Fruit fly (Drosophila melanogaster) whole organism, embryonic: Measurements from ENCODE around the gene Lsp1alpha.

Experiments used
- CG10321 ChIP-seq: fragments of 200-800 bp; sonication (Bioruptor generic); IDR thresholded peaks from 2 replicates; pipeline ENCODE4 v1.3.6; 2022; ENCODE audit warnings: missing biosample characterization, missing genetic modification characterization
- CG11504 ChIP-seq: fragments of 200-800 bp; sonication (Bioruptor generic); optimal IDR thresholded peaks from 3 replicates; lab custom pipeline; 2019; ENCODE audit warnings: missing biosample characterization, mild to moderate bottlenecking, missing genetic modification characterization, moderate library complexity
- CG11723 ChIP-seq: fragments of 200-800 bp; sonication (Bioruptor generic); optimal IDR thresholded peaks from 2 replicates; lab custom pipeline; 2017; ENCODE audit warnings: missing biosample characterization, mild to moderate bottlenecking, missing genetic modification characterization
- CG12155 ChIP-seq: fragments of 200-800 bp; sonication (Bioruptor generic); optimal IDR thresholded peaks from 3 replicates; lab custom pipeline; 2016; ENCODE audit warnings: missing biosample characterization, missing genetic modification characterization
- CG13424 ChIP-seq: fragments of 200-800 bp; sonication (Bioruptor generic); optimal IDR thresholded peaks from 2 replicates; lab custom pipeline; 2019; ENCODE audit warnings: missing biosample characterization, mild to moderate bottlenecking, missing genetic modification characterization, moderate library complexity
- CG13894 ChIP-seq: fragments of 200-800 bp; sonication (Bioruptor generic); optimal IDR thresholded peaks from 3 replicates; lab custom pipeline; 2018; ENCODE audit warnings: missing biosample characterization, mild to moderate bottlenecking, missing genetic modification characterization, moderate library complexity
- CG14860 ChIP-seq: fragments of 200-800 bp; sonication (Bioruptor generic); IDR thresholded peaks from 3 replicates; pipeline ENCODE4 v1.3.6; 2022; ENCODE audit warnings: missing biosample characterization, missing genetic modification characterization; ENCODE audit not compliant: partially characterized antibody
- CG1647 ChIP-seq: fragments of 200-800 bp; sonication (Bioruptor generic); optimal IDR thresholded peaks from 3 replicates; lab custom pipeline; 2016; ENCODE audit warnings: missing biosample characterization, missing genetic modification characterization
- CG17361 ChIP-seq: fragments of 200-800 bp; sonication (Bioruptor generic); IDR thresholded peaks from 3 replicates; pipeline ENCODE4 v1.3.6; 2022; ENCODE audit warnings: missing biosample characterization, missing genetic modification characterization
- CG17829 ChIP-seq: fragments of 200-800 bp; optimal IDR thresholded peaks from 2 replicates; lab custom pipeline; 2019; ENCODE audit warnings: missing biosample characterization, mild to moderate bottlenecking, missing genetic modification characterization, moderate library complexity
- CG1832 ChIP-seq: fragments of 200-800 bp; sonication (Bioruptor generic); optimal IDR thresholded peaks from 2 replicates; lab custom pipeline; 2017; ENCODE audit warnings: missing biosample characterization, mild to moderate bottlenecking, missing genetic modification characterization, inconsistent platforms
- CG2120 ChIP-seq: fragments of 200-800 bp; sonication (Bioruptor generic); optimal IDR thresholded peaks from 3 replicates; lab custom pipeline; 2016; ENCODE audit warnings: missing biosample characterization, missing genetic modification characterization
- CG3407 ChIP-seq: fragments of 200-800 bp; sonication (Bioruptor generic); optimal IDR thresholded peaks from 2 replicates; lab custom pipeline; 2018; ENCODE audit warnings: missing biosample characterization, mild to moderate bottlenecking, missing genetic modification characterization
- CG43689 ChIP-seq: fragments of 200-800 bp; sonication (Bioruptor generic); IDR thresholded peaks from 2 replicates; pipeline ENCODE4 v1.3.6; 2022; ENCODE audit warnings: missing biosample characterization, missing genetic modification characterization
- CG4820 ChIP-seq: fragments of 200-800 bp; sonication (Bioruptor generic); optimal IDR thresholded peaks from 3 replicates; lab custom pipeline; 2016; ENCODE audit warnings: missing biosample characterization, missing genetic modification characterization
- CG8388 ChIP-seq: fragments of 200-800 bp; sonication (Bioruptor generic); optimal IDR thresholded peaks from 2 replicates; lab custom pipeline; 2019; ENCODE audit warnings: missing biosample characterization, mild to moderate bottlenecking, missing genetic modification characterization, moderate library complexity
- CG8478 ChIP-seq: fragments of >200 bp; optimal IDR thresholded peaks from 2 replicates; lab custom pipeline; 2018
- CG9215 ChIP-seq: fragments of 200-800 bp; sonication (Bioruptor generic); IDR thresholded peaks from 2 replicates; pipeline ENCODE4 v1.3.6; 2022; ENCODE audit warnings: missing biosample characterization, missing genetic modification characterization
- Drgx ChIP-seq: fragments of 200-800 bp; sonication (Bioruptor generic); IDR thresholded peaks from 2 replicates; pipeline ENCODE4 v1.3.6; 2022; ENCODE audit warnings: missing biosample characterization, missing genetic modification characterization
- E2f2 ChIP-seq: fragments of 200-800 bp; sonication (Bioruptor generic); IDR thresholded peaks from 2 replicates; pipeline ENCODE4 v1.3.6; 2022; ENCODE audit warnings: missing biosample characterization, missing genetic modification characterization
- Eip74EF ChIP-seq, 2 experiments: fragments of 200-800 bp in 1 of 2; fragments of >200 bp in 1 of 2; sonication (Bioruptor generic) in 1 of 2; optimal IDR thresholded peaks; 2 replicates each; lab custom pipeline; 2017 to 2019; ENCODE audit warnings: missing biosample characterization in 2 of 2, missing genetic modification characterization in 2 of 2, mild to moderate bottlenecking in 1 of 2, moderate library complexity in 1 of 2
- Fer1 ChIP-seq: fragments of 200-800 bp; sonication (Bioruptor generic); optimal IDR thresholded peaks from 2 replicates; lab custom pipeline; 2017; ENCODE audit warnings: missing biosample characterization, mild to moderate bottlenecking, missing genetic modification characterization
- Hand ChIP-seq: fragments of 200-800 bp; sonication (Bioruptor generic); optimal IDR thresholded peaks from 2 replicates; lab custom pipeline; 2017; ENCODE audit warnings: mild to moderate bottlenecking, missing biosample characterization, missing genetic modification reagents, missing genetic modification characterization
- Hmr ChIP-seq: fragments of 200-800 bp; sonication (Bioruptor generic); optimal IDR thresholded peaks from 3 replicates; lab custom pipeline; 2017; ENCODE audit warnings: mild to moderate bottlenecking, missing biosample characterization, missing genetic modification reagents, missing genetic modification characterization
- MESR4 ChIP-seq: fragments of 200-800 bp; sonication (Bioruptor generic); optimal IDR thresholded peaks from 2 replicates; lab custom pipeline; 2018; ENCODE audit warnings: missing biosample characterization, mild to moderate bottlenecking, missing genetic modification characterization, moderate library complexity
- Myb ChIP-seq: fragments of 200-800 bp; sonication (Bioruptor generic); optimal IDR thresholded peaks from 2 replicates; lab custom pipeline; 2016; ENCODE audit warnings: missing biosample characterization, missing genetic modification characterization
- NfI ChIP-seq: fragments of 200-800 bp; sonication (Bioruptor generic); optimal IDR thresholded peaks from 3 replicates; lab custom pipeline; 2018; ENCODE audit warnings: missing biosample characterization, mild to moderate bottlenecking, missing genetic modification characterization, moderate library complexity
- Six4 ChIP-seq: fragments of 200-800 bp; sonication (Bioruptor generic); optimal IDR thresholded peaks from 2 replicates; lab custom pipeline; 2016; ENCODE audit warnings: missing biosample characterization, missing genetic modification characterization
- Spps ChIP-seq: fragments of 200-800 bp; sonication (Bioruptor generic); optimal IDR thresholded peaks from 2 replicates; lab custom pipeline; 2018; ENCODE audit warnings: missing biosample characterization, mild to moderate bottlenecking, missing genetic modification characterization
- Tbp ChIP-seq: fragments of >200 bp; optimal IDR thresholded peaks from 2 replicates; lab custom pipeline; 2018; ENCODE audit warnings: missing biosample characterization, missing genetic modification characterization
- Xbp1 ChIP-seq: fragments of 200-800 bp; sonication (Bioruptor generic); optimal IDR thresholded peaks from 3 replicates; lab custom pipeline; 2016; ENCODE audit warnings: missing biosample characterization, mild to moderate bottlenecking, missing genetic modification characterization
- abd-A ChIP-seq: fragments of 200-800 bp; sonication (Bioruptor generic); optimal IDR thresholded peaks from 3 replicates; lab custom pipeline; 2019; ENCODE audit warnings: missing biosample characterization, mild to moderate bottlenecking, missing genetic modification characterization, moderate library complexity
- bowl ChIP-seq: fragments of 200-800 bp; sonication (Bioruptor generic); IDR thresholded peaks from 2 replicates; pipeline ENCODE4 v1.3.6; 2022; ENCODE audit warnings: missing biosample characterization, missing genetic modification characterization
- btn ChIP-seq: fragments of 200-800 bp; sonication (Bioruptor generic); optimal IDR thresholded peaks from 2 replicates; lab custom pipeline; 2016; ENCODE audit warnings: missing biosample characterization, missing genetic modification characterization
- cato ChIP-seq: fragments of 200-800 bp; sonication (Bioruptor generic); optimal IDR thresholded peaks from 2 replicates; lab custom pipeline; 2016; ENCODE audit warnings: missing biosample characterization, missing genetic modification characterization, borderline replicate concordance
- chif ChIP-seq, 2 experiments: fragments of 200-800 bp; sonication (Bioruptor generic); optimal IDR thresholded peaks; 3 replicates each; lab custom pipeline; 2016; ENCODE audit warnings: missing biosample characterization in 2 of 2, missing genetic modification characterization in 2 of 2
- chm ChIP-seq: fragments of 200-800 bp; sonication (Bioruptor generic); IDR thresholded peaks from 2 replicates; pipeline ENCODE4 v1.3.6; 2022; ENCODE audit warnings: missing biosample characterization, missing genetic modification characterization
- cwo ChIP-seq: fragments of 200-800 bp; sonication (Bioruptor generic); optimal IDR thresholded peaks from 3 replicates; lab custom pipeline; 2017; ENCODE audit warnings: missing biosample characterization, missing genetic modification characterization, mild to moderate bottlenecking, moderate library complexity, missing genetic modification reagents
- fd3F ChIP-seq: fragments of 200-800 bp; sonication (Bioruptor generic); optimal IDR thresholded peaks from 2 replicates; lab custom pipeline; 2018; ENCODE audit warnings: missing biosample characterization, mild to moderate bottlenecking, missing genetic modification characterization, moderate library complexity
- gem ChIP-seq: fragments of 200-800 bp; sonication (Bioruptor generic); optimal IDR thresholded peaks from 2 replicates; lab custom pipeline; 2019; ENCODE audit warnings: missing biosample characterization, mild to moderate bottlenecking, missing genetic modification characterization, moderate library complexity
- grn ChIP-seq: fragments of 200-800 bp; sonication (Bioruptor generic); optimal IDR thresholded peaks from 3 replicates; lab custom pipeline; 2017; ENCODE audit warnings: missing biosample characterization, missing genetic modification characterization
- kni ChIP-seq: fragments of 200-800 bp; sonication (Bioruptor generic); optimal IDR thresholded peaks from 3 replicates; lab custom pipeline; 2017; ENCODE audit warnings: mild to moderate bottlenecking, missing biosample characterization, missing genetic modification reagents, missing genetic modification characterization
- lbe ChIP-seq: fragments of 200-800 bp; sonication (Bioruptor generic); optimal IDR thresholded peaks from 2 replicates; lab custom pipeline; 2016; ENCODE audit warnings: missing biosample characterization, mild to moderate bottlenecking, missing genetic modification characterization
- mam ChIP-seq: fragments of 200-800 bp; sonication (Bioruptor generic); optimal IDR thresholded peaks from 3 replicates; lab custom pipeline; 2016; ENCODE audit warnings: missing biosample characterization, missing genetic modification characterization
- pan ChIP-seq, 4 experiments: fragments of >200 bp in 3 of 4; fragments of 200-800 bp in 1 of 4; sonication (Bioruptor generic) in 1 of 4; optimal IDR thresholded peaks in 3 of 4; IDR thresholded peaks in 1 of 4; 2 replicates each; pipeline versions ENCODE4 v1.3.6 to Lab custom; 2017 to 2022; ENCODE audit warnings: missing biosample characterization in 2 of 4, missing genetic modification characterization in 2 of 4, mixed read lengths in 1 of 4
- schlank ChIP-seq: fragments of 200-800 bp; sonication (Bioruptor generic); optimal IDR thresholded peaks from 2 replicates; lab custom pipeline; 2018; ENCODE audit warnings: missing biosample characterization, mild to moderate bottlenecking, missing genetic modification characterization
- sd ChIP-seq: fragments of 200-800 bp; sonication (Bioruptor generic); optimal IDR thresholded peaks from 3 replicates; lab custom pipeline; 2018; ENCODE audit warnings: missing biosample characterization, mild to moderate bottlenecking, missing genetic modification characterization, moderate library complexity
- slbo ChIP-seq: fragments of 200-800 bp; sonication (Bioruptor generic); IDR thresholded peaks from 2 replicates; pipeline ENCODE4 v1.3.6; 2022; ENCODE audit warnings: missing biosample characterization, missing genetic modification characterization
- sob ChIP-seq: fragments of 200-800 bp; sonication (Bioruptor generic); IDR thresholded peaks from 2 replicates; pipeline ENCODE4 v1.3.6; 2022; ENCODE audit warnings: missing biosample characterization, missing genetic modification characterization
- stc ChIP-seq: fragments of 200-800 bp; sonication (Bioruptor generic); IDR thresholded peaks from 2 replicates; pipeline ENCODE4 v1.3.6; 2022; ENCODE audit warnings: missing biosample characterization, missing genetic modification characterization
- zfh2 ChIP-seq: fragments of 200-800 bp; sonication (Bioruptor generic); optimal IDR thresholded peaks from 2 replicates; lab custom pipeline; 2016; ENCODE audit warnings: missing biosample characterization, missing genetic modification characterization

The Lsp1alpha gene

dm6 chrX:12480282-12480681, 9.8 kb upstream of the Lsp1alpha start (continued):
- peak; percentile 11 for TF ChIP-seq abd-A (tag; lab: Kevin White, UChicago)
- TF ChIP-seq CG1832 (GFP tag; lab: Kevin White, UChicago): no peak
- 0 out of 2 replicates have a peak, but pooled peaks have one; percentile 27 for TF ChIP-seq sob (GFP tag; lab: Robert Waterston, UW)
- TF ChIP-seq CG11723 (GFP tag; lab: Kevin White, UChicago): no peak
- no peak for TF ChIP-seq CG1647
- TF ChIP-seq E2f2 (GFP tag; lab: Robert Waterston, UW): no peak
- TF ChIP-seq Fer1 (GFP tag; lab: Kevin White, UChicago): peak; percentile 38
- TF ChIP-seq CG13894 (tag; lab: Kevin White, UChicago): no peak
- peak; percentile 52 for TF ChIP-seq CG11504 (tag; lab: Kevin White, UChicago)
- peak; percentile 19 for TF ChIP-seq CG17829
- peak; percentile 14 for TF ChIP-seq sd (tag; lab: Kevin White, UChicago)
- TF ChIP-seq kni (GFP tag; lab: Kevin White, UChicago): peak; percentile 0
- TF ChIP-seq CG10321 (GFP tag; lab: Robert Waterston, UW): no peak
- TF ChIP-seq NfI (GFP tag; lab: Kevin White, UChicago): peak; percentile 40
- TF ChIP-seq fd3F (GFP tag; lab: Kevin White, UChicago): no peak
- TF ChIP-seq stc: no peak
- TF ChIP-seq Drgx (GFP tag; lab: Robert Waterston, UW): no peak
- TF ChIP-seq Hmr (GFP tag; lab: Kevin White, UChicago): peak; percentile 53
- TF ChIP-seq grn: no peak
- no peak for TF ChIP-seq Tbp (GFP tag; lab: Kevin White, UChicago)
- no peak for TF ChIP-seq chm
- peak; percentile 38; the same call in 1 of the 3 replicates for TF ChIP-seq CG17361
- TF ChIP-seq Spps (tag; lab: Kevin White, UChicago): no peak
- TF ChIP-seq CG3407: no peak
- TF ChIP-seq lbe (GFP tag; lab: Kevin White, UChicago): no peak
- TF ChIP-seq CG13424 (tag; lab: Kevin White, UChicago): peak; percentile 44
- no peak for TF ChIP-seq slbo
- no peak for TF ChIP-seq Hand
- no peak for TF ChIP-seq CG12155 (GFP tag; lab: Kevin White, UChicago)
- no peak for TF ChIP-seq CG8478
- TF ChIP-seq Six4 (GFP tag; lab: Kevin White, UChicago): no peak
- TF ChIP-seq MESR4 (GFP tag; lab: Kevin White, UChicago): no peak
- no peak for TF ChIP-seq mam
- TF ChIP-seq CG4820 (GFP tag; lab: Kevin White, UChicago): no peak
- peak; percentile 51 for TF ChIP-seq gem (tag; lab: Kevin White, UChicago)
- peak; percentile 64 for TF ChIP-seq cwo (GFP tag; lab: Kevin White, UChicago)
- TF ChIP-seq Myb: no peak
- TF ChIP-seq CG43689 (GFP tag; lab: Robert Waterston, UW): no peak
- peak; percentile 0 for TF ChIP-seq CG2120 (GFP tag; lab: Kevin White, UChicago)
- TF ChIP-seq schlank (tag; lab: Kevin White, UChicago): no peak
- no peak for TF ChIP-seq pan (optimal IDR thresholded peaks at IDR 0.05; lab: Kevin White, UChicago)
- peak in 1 of 2 experiments; percentile 8 for TF ChIP-seq pan (GFP tag; optimal IDR thresholded peaks at IDR 0.05 in 1 of 2, IDR thresholded peaks at IDR 0.05 in 1 of 2)
- no peak for TF ChIP-seq zfh2 (GFP tag; lab: Kevin White, UChicago)
- no peak for TF ChIP-seq CG14860 (GFP tag; lab: Robert Waterston, UW)
- no peak for TF ChIP-seq chif (GFP tag; optimal IDR thresholded peaks at IDR 0.05; lab: Kevin White, UChicago)
- no peak for TF ChIP-seq cato
- TF ChIP-seq Eip74EF (GFP tag; optimal IDR thresholded peaks at IDR 0.05; lab: Kevin White, UChicago): peak in 1 of 2 experiments; percentile 24
- TF ChIP-seq Xbp1 (GFP tag; lab: Kevin White, UChicago): peak; percentile 7
- TF ChIP-seq bowl (GFP tag; lab: Robert Waterston, UW): no peak
- TF ChIP-seq CG8388 (GFP tag; lab: Kevin White, UChicago): no peak
- TF ChIP-seq btn (GFP tag; lab: Kevin White, UChicago): no peak
- TF ChIP-seq CG9215 (GFP tag; lab: Robert Waterston, UW): no peak
